Worm (Caenorhabditis elegans) whole organism, L3 larva: Measurements from ENCODE around the gene drl-1.

Experiments
- R02D3.7 ChIP-seq: fragments of 150-350 bp; optimal IDR thresholded peaks from 2 replicates; lab custom pipeline; 2014; ENCODE audit warnings: missing biosample characterization, missing genetic modification characterization
- ceh-82 ChIP-seq: fragments of 150-350 bp; optimal IDR thresholded peaks from 2 replicates; lab custom pipeline; 2014; ENCODE audit warnings: missing biosample characterization, missing genetic modification characterization
- egl-27 ChIP-seq: sonication (generic microtip); optimal IDR thresholded peaks from 4 replicates; lab custom pipeline; 2017; ENCODE audit warnings: missing biosample characterization, missing genetic modification reagents, missing genetic modification characterization
- elt-2 ChIP-seq: sonication (generic microtip); optimal IDR thresholded peaks from 2 replicates; lab custom pipeline; 2016; ENCODE audit warnings: missing genetic modification reagents, mild to moderate bottlenecking, missing genetic modification characterization, missing compliant biosample characterization
- fos-1 ChIP-seq: fragments of 150-350 bp; optimal IDR thresholded peaks from 2 replicates; lab custom pipeline; 2014; ENCODE audit warnings: missing biosample characterization, missing genetic modification characterization
- lin-15B ChIP-seq: fragments of 150-350 bp; optimal IDR thresholded peaks from 2 replicates; lab custom pipeline; 2014; ENCODE audit warnings: missing biosample characterization, missing genetic modification characterization
- nhr-76 ChIP-seq: fragments of 150-350 bp; sonication (generic microtip); optimal IDR thresholded peaks from 5 replicates; lab custom pipeline; 2014; ENCODE audit warnings: missing biosample characterization, missing genetic modification characterization
- unc-62 ChIP-seq: fragments of 150-350 bp; sonication (generic microtip); optimal IDR thresholded peaks from 4 replicates; lab custom pipeline; 2014; ENCODE audit warnings: missing biosample characterization, missing genetic modification reagents, missing genetic modification characterization
- ztf-11 ChIP-seq: fragments of 150-350 bp; optimal IDR thresholded peaks from 2 replicates; lab custom pipeline; 2014; ENCODE audit warnings: missing biosample characterization, missing genetic modification characterization

DNA sequence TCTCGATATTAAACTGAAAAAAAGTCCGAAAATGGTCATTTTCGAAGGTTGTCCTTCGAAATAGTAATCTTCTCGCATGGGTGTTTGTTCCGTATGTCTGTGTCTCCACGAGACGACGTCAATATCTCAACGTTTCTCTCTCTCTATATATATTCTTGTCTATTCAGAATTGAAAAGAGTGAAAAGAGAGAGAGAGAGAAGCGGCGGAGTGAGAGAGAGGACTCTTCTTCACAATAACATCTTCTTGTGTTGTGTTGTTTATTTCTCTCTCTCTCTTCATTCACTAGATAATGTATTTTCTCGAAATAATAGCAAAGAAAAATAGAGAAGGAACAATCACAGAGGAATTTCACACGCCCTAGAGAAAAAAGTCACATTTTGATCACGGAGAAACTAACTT is 41.5 kb downstream of the drl-1 start:
- no peak for TF ChIP-seq ceh-82 (tag; lab: Kevin White, UChicago)
- TF ChIP-seq egl-27 (tag; lab: Kevin White, UChicago), result no peak
- peak; percentile 6 for TF ChIP-seq lin-15B (tag; lab: Kevin White, UChicago)
- TF ChIP-seq ztf-11 (tag; lab: Kevin White, UChicago), result no peak
- TF ChIP-seq R02D3.7, result no peak
- no peak for TF ChIP-seq fos-1
- TF ChIP-seq elt-2 (tag; lab: Kevin White, UChicago), result no peak
- TF ChIP-seq unc-62, result no peak
- no peak for TF ChIP-seq nhr-76
